Fruit fly (Drosophila melanogaster) Kc167 (cell line): ENCODE measurements around the gene CG5861.

Experiments used
- Myc ChIP-seq: fragments of >200 bp; optimal IDR thresholded peaks from 2 replicates; lab custom pipeline; 2017; ENCODE audit warnings: missing external identifiers
- Sin3A ChIP-seq: fragments of >200 bp; optimal IDR thresholded peaks from 2 replicates; lab custom pipeline; 2018; ENCODE audit warnings: missing external identifiers
- h ChIP-seq: fragments of >200 bp; optimal IDR thresholded peaks from 3 replicates; lab custom pipeline; 2018; ENCODE audit warnings: missing external identifiers
- psq ChIP-seq: fragments of >200 bp; optimal IDR thresholded peaks from 2 replicates; lab custom pipeline; 2017; ENCODE audit warnings: missing external identifiers
- ttk ChIP-seq: sonication (Bioruptor generic); optimal IDR thresholded peaks from 2 replicates; lab custom pipeline; 2017; ENCODE audit warnings: missing external identifiers

- TF ChIP-seq Myc (lab: Kevin White, UChicago) (no peak), h (no peak), ttk (lab: Kevin White, UChicago) (no peak), psq (lab: Kevin White, UChicago) (no peak), Sin3A (no peak)
These were observed 10.0 kb upstream of the CG5861 start for dm6 chr2L:16317131-16317530.
